Fruit fly (Drosophila melanogaster): ENCODE data around the gene crq.

Gene crq

DNA sequence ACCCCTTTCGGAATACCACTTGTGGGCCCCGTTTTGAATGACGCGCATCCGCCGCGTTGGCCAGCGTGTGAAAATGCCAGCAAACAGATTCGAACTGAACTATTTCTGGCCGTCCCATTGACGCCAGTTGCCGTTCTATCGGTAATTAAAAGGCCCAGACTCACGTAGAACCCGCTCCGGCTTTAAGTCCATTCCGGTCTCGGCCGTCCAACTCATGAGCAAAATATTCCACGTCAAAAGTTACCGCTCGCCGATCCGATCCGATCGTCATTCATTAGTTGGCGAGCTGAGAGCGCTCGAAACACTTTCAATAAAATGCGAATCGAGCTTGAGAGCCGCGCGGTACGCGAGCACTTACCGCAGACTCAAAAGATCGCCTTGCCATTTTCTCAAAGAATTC is 18.4 kb downstream of the crq start:
- TF ChIP-seq psq (optimal IDR thresholded peaks at IDR 0.05), result no peak
- TF ChIP-seq EcR (GFP tag; optimal IDR thresholded peaks at IDR 0.05), result no peak
- no peak for TF ChIP-seq usp (GFP tag; optimal IDR thresholded peaks at IDR 0.05)

DNA sequence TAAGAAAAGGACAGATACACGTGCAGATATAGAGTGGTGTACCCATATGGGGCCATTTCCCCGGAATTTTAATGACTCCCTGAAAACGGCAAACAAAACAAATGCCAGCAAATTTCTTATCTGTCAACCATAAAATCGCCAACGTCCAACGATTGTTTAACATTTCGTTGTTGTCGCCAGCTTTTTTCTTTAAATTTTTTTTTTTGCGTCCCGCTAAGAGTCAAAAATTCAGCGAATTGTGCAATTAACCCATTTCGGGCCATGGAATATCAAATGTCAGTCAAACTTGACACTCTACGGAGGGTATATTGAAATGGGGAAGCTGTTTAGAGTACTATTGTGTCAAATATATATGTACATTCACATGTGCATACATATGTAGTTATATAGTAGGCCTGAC is 20.7 kb downstream of the crq start:
- TF ChIP-seq usp (GFP tag; optimal IDR thresholded peaks at IDR 0.05) (no peak), EcR (GFP tag; optimal IDR thresholded peaks at IDR 0.05) (no peak), CG8478 (optimal IDR thresholded peaks at IDR 0.05) (no peak), psq (optimal IDR thresholded peaks at IDR 0.05) (no peak), pan (optimal IDR thresholded peaks at IDR 0.05) (no peak), Dll (optimal IDR thresholded peaks at IDR 0.05) (no peak)

DNA sequence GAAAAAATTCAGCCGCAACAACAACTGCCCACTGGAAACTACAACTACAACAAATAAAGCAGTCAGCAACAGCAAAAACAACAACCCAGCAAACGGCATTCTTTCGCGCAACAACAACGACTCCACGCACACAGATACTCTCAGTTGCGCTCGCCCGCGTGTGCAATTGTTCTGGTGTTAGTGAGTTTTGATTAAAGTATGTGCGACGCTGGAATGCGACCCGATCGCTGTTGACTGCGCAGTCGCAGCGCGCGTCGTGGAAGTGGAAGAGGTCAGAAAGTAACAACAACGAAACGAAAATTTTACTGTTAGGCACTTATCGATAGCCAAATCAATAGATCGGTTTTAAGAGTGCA is 21.2 kb downstream of the crq start:
- TF ChIP-seq EcR (GFP tag; optimal IDR thresholded peaks at IDR 0.05) (no peak), CG8478 (optimal IDR thresholded peaks at IDR 0.05) (no peak), Dll (optimal IDR thresholded peaks at IDR 0.05) (no peak), pan (optimal IDR thresholded peaks at IDR 0.05) (no peak), psq (optimal IDR thresholded peaks at IDR 0.05) (no peak), usp (GFP tag; optimal IDR thresholded peaks at IDR 0.05) (no peak)

DNA sequence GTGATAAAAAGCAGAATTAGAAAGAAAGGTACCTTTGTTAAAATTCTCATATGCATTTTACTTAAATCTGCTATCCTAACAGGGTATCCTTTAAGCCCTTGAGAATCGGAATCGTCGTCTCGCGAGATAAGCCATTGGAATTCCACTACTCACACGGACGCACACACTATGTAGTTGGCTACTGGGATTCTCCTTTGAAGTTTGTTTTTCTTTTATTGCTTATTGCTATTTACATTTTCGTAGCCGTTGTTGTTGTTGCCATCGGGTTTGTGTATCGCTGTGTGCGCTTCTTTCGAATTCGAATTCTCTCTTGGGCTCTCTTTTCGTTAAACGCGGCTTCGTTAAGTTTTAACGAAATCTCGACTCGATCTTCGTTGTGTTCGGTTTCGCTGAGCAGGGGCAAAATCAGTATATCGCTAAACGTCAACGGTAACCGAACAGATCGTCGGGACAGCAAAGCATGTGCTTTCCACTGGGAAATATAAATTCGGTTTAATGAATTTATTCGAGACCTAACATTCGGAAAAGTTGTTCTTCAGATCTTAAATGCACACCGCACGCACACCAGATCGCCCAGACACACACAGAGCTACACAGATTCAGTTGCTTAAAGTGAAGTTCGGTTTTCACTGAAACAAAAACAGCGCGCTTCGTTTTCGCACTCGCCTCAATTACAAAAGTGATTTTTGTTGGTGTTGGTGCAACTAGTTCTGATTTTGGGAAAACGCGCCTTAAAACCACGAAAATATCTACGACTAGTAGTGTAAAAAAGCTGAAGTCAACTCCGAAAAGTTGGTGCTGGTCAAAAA is 21.8 kb downstream of the crq start, which contains the start of gene ex:
ex (plus strand) TSS at position 408 of the 809 bp plus-strand sequence.
- no peak for TF ChIP-seq Dll (optimal IDR thresholded peaks at IDR 0.05)
- TF ChIP-seq pan (optimal IDR thresholded peaks at IDR 0.05), result no peak
- no peak for TF ChIP-seq psq (optimal IDR thresholded peaks at IDR 0.05)
- TF ChIP-seq usp (GFP tag; optimal IDR thresholded peaks at IDR 0.05), result no peak
- no peak for TF ChIP-seq CG8478 (optimal IDR thresholded peaks at IDR 0.05)
- TF ChIP-seq EcR (GFP tag; optimal IDR thresholded peaks at IDR 0.05), result no peak

DNA sequence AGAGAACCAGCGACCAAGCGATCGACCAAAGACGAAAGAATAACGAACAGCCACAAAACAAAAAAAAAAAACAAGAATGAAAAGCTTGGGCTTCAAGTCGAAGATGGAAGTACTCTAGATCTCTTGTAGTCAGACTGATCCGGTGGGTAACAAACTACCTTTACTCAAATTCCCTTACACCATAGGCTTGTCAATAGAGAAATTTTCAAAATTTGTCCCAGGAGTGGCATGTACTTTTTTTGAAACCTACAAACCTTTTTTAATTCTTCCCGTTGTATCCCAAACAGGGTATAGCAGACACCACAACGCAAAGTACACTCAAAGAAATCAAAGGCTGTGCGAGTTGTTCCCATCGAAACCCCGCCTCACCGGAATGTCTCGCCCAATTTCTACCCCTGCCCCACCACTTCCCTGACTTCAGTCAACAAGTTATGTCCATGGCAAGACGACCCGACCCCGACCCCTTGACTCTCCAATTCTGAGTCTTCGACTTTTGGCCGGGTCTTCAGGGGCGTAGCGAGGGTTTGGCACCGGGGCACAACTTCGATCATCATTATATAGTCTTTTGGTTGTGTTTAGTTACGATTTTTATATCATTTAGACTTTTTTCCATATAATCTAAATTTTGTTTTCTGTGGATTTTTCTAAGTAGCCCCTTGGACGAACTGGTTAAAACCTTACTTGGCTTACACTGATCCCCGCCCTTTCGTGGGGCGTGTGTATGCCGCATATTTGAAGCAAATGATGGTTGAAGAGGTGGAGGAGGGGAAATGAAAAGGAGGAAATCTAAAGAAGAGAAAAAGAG is 22.9 kb downstream of the crq start:
- TF ChIP-seq CG8478 (optimal IDR thresholded peaks at IDR 0.05), result no peak
- TF ChIP-seq EcR (GFP tag; optimal IDR thresholded peaks at IDR 0.05), result no peak
- no peak for TF ChIP-seq usp (GFP tag; optimal IDR thresholded peaks at IDR 0.05)
- peak; percentile 68 for TF ChIP-seq pan (optimal IDR thresholded peaks at IDR 0.05)
- no peak for TF ChIP-seq Dll (optimal IDR thresholded peaks at IDR 0.05)

- TF ChIP-seq Dll (optimal IDR thresholded peaks at IDR 0.05) (no peak), pan (optimal IDR thresholded peaks at IDR 0.05) (no peak), usp (GFP tag; optimal IDR thresholded peaks at IDR 0.05) (no peak), CG8478 (optimal IDR thresholded peaks at IDR 0.05) (no peak), EcR (GFP tag; optimal IDR thresholded peaks at IDR 0.05) (no peak), psq (optimal IDR thresholded peaks at IDR 0.05) (no peak)
Measured at dm6 chr2L:428380-428989, 24.3 kb downstream of the crq start.

DNA sequence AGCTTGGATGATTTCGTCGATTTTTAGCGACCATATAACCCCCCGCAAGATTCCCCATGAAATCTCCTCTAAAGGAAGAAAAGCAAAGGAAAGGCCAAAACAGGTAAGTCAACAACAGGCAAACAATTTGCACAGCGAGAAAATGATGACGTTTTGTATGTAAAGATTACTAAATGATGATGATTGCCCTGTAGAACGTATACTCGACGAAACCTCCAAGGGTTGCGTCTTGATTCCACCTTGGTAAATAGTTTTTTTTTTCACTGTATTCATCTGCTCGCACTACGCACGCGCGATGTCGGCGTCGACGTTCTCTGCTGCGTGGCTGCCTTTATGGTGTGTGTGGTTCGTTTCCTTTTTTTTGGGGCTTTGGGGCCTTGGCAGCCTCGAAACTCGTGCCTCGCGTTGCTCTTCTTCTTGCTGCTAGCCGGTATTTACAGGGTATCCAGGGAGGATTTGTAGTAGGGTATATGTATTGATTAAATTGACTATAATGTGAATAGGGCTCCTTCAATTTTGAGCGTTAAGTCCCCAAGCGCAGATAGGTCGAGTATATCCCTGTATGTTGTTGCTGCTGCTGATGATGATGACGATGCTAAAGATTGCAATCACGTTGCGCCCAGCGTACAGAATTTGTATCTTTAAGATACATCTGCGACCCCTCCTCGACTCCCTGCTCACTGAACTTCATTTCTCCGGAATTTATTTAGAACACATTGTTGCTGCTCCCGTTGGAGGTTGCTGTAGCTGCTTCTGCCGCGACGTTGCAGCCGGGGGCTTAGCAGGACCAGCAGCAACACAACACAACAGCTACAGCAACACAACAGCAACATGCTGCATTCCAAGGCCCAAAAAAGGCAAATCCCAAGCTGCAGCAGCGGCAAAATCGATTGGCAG is 25.2 kb downstream of the crq start:
- TF ChIP-seq Dll (optimal IDR thresholded peaks at IDR 0.05) (no peak), usp (GFP tag; optimal IDR thresholded peaks at IDR 0.05) (no peak), psq (optimal IDR thresholded peaks at IDR 0.05) (no peak), EcR (GFP tag; optimal IDR thresholded peaks at IDR 0.05) (no peak), pan (optimal IDR thresholded peaks at IDR 0.05) (peak; percentile 40)

DNA sequence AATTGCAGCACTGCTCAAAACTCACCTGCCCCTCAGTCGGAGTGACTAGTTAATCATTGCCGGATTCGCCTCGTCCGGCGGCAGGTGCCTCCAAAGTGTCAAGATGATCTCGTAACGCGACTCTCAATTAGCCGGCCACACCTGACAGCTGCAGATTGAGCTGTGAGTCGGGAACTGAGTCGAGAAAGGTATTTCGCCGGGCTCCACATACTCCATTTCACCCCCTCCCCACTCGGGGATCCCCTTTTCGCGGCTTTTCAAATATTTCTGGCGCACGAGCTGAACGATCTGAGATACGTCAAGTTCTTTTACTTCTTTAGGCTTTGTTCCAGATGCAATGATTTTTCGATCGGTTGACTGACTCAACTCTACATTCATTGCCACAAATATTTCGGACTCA is 26.4 kb downstream of the crq start:
- TF ChIP-seq CG8478 (optimal IDR thresholded peaks at IDR 0.05) (no peak), usp (GFP tag; optimal IDR thresholded peaks at IDR 0.05) (no peak), Dll (optimal IDR thresholded peaks at IDR 0.05) (no peak), pan (optimal IDR thresholded peaks at IDR 0.05) (no peak), psq (optimal IDR thresholded peaks at IDR 0.05) (no peak)

- TF ChIP-seq psq (optimal IDR thresholded peaks at IDR 0.05) (no peak), CG8478 (optimal IDR thresholded peaks at IDR 0.05) (no peak), Dll (optimal IDR thresholded peaks at IDR 0.05) (no peak), pan (optimal IDR thresholded peaks at IDR 0.05) (no peak), EcR (GFP tag; optimal IDR thresholded peaks at IDR 0.05) (no peak), usp (GFP tag; optimal IDR thresholded peaks at IDR 0.05) (no peak)
Measured at dm6 chr2L:425491-425890, 27.3 kb downstream of the crq start.

dm6 chr2L:423160-423559 is 29.7 kb downstream of the crq start:
- TF ChIP-seq pan (optimal IDR thresholded peaks at IDR 0.05), result no peak

DNA sequence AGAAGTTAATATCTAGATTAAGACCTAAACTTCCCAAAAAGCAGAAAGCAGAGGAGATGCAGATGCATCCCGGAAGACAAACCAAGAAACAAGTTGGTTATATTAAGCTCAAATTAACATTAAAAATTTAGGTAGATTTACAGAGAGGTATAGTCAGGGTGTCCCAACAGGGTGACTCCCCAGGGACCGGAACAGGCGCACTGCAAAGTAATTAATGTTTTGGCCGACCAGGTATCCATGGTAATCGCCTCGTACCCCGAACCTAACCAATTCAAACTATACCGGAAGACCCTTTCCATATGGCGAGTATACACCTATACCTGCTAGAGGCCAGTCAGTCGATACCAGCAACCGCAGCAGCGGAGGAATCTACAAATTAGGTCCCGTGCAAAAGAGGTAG is 30.3 kb downstream of the crq start, which contains the start of gene BBS8:
BBS8 (plus strand) TSS at position 301 of the 400 bp plus-strand sequence.
- TF ChIP-seq usp (GFP tag; optimal IDR thresholded peaks at IDR 0.05), result no peak
- TF ChIP-seq psq (optimal IDR thresholded peaks at IDR 0.05), result no peak
- no peak for TF ChIP-seq pan (optimal IDR thresholded peaks at IDR 0.05)
- TF ChIP-seq CG8478 (optimal IDR thresholded peaks at IDR 0.05), result no peak
- no peak for TF ChIP-seq EcR (GFP tag; optimal IDR thresholded peaks at IDR 0.05)
- no peak for TF ChIP-seq Dll (optimal IDR thresholded peaks at IDR 0.05)
